Worm (Caenorhabditis elegans) whole organism, L1 larva: ENCODE results near the gene srw-51.

Experiments
- C34B4.2 ChIP-seq: sonication (generic microtip); optimal IDR thresholded peaks from 2 replicates; lab custom pipeline; 2017; ENCODE audit warnings: mild to moderate bottlenecking, missing genetic modification characterization, missing compliant biosample characterization
- elt-2 ChIP-seq: sonication (generic microtip); optimal IDR thresholded peaks from 2 replicates; lab custom pipeline; 2016; ENCODE audit warnings: missing genetic modification characterization, mild to moderate bottlenecking, inconsistent platforms, missing compliant biosample characterization, missing genetic modification reagents
- fos-1 ChIP-seq: fragments of 150-350 bp; optimal IDR thresholded peaks from 2 replicates; lab custom pipeline; 2014; ENCODE audit warnings: missing biosample characterization, missing genetic modification characterization
- nhr-12 ChIP-seq: sonication (generic microtip); optimal IDR thresholded peaks from 2 replicates; lab custom pipeline; 2017; ENCODE audit warnings: missing biosample characterization, missing genetic modification characterization
- unc-130 ChIP-seq: fragments of 150-350 bp; optimal IDR thresholded peaks from 2 replicates; lab custom pipeline; 2017; ENCODE audit warnings: missing biosample characterization, missing genetic modification characterization, inconsistent platforms

- TF ChIP-seq nhr-12 (tag; lab: Kevin White, UChicago), result no peak
- no peak for TF ChIP-seq C34B4.2 (tag; lab: Kevin White, UChicago)
- TF ChIP-seq fos-1 (tag; lab: Kevin White, UChicago), result no peak
- no peak for TF ChIP-seq unc-130 (tag; lab: Kevin White, UChicago)
- TF ChIP-seq elt-2 (tag; lab: Kevin White, UChicago), result no peak
Observed at ce11 chrV:17167457-17167856, 3.3 kb downstream of the srw-51 start, which contains the start of gene srz-66.
